Fruit fly (Drosophila melanogaster) S2 (cell line): ENCODE data around the gene Act79B.

Experiments used
- CG8478 ChIP-seq: fragments of >200 bp; optimal IDR thresholded peaks from 2 replicates; lab custom pipeline; 2018
- CTCF ChIP-seq, 2 experiments: fragments of >200 bp; optimal IDR thresholded peaks; 2 replicates each; lab custom pipeline; 2018

Act79B gene

dm6 chr3L:21984910-21985309, at the start of gene Act79B:
TSS of gene Act79B (plus strand) at chr3L:21985210.
- no peak for TF ChIP-seq CG8478 (lab: Kevin White, UChicago)
- no peak for TF ChIP-seq CTCF (optimal IDR thresholded peaks at IDR 0.05; lab: Kevin White, UChicago)

dm6 chr3L:21936152-21936551, 48.9 kb upstream of the Act79B start:
- TF ChIP-seq CG8478 (lab: Kevin White, UChicago) (no peak), CTCF (optimal IDR thresholded peaks at IDR 0.05; lab: Kevin White, UChicago) (no peak)

- TF ChIP-seq CG8478 (lab: Kevin White, UChicago): no peak
- no peak for TF ChIP-seq CTCF (optimal IDR thresholded peaks at IDR 0.05; lab: Kevin White, UChicago)
Measured at dm6 chr3L:21941615-21942259, 43.3 kb upstream of the Act79B start, which contains the start of the genes PolH and CG14562. TSS of gene PolH (minus strand) at chr3L:21941812. TSS of gene CG14562 (plus strand) at chr3L:21942221.

- no peak for TF ChIP-seq CG8478 (lab: Kevin White, UChicago)
- peak; percentile 75 to 84 for TF ChIP-seq CTCF (optimal IDR thresholded peaks at IDR 0.05; lab: Kevin White, UChicago)
Measured at dm6 chr3L:21953028-21954016, 31.7 kb upstream of the Act79B start.

dm6 chr3L:21954474-21955321, 30.3 kb upstream of the Act79B start, which contains the start of gene CG7458:
TSS of gene CG7458 (plus strand) at chr3L:21955110.
- TF ChIP-seq CG8478 (lab: Kevin White, UChicago) (no peak), CTCF (optimal IDR thresholded peaks at IDR 0.05; lab: Kevin White, UChicago) (no peak)

dm6 chr3L:21961892-21962518, 23.0 kb upstream of the Act79B start, which contains the start of gene Chs2:
TSS of gene Chs2 (plus strand) at chr3L:21962401.
- TF ChIP-seq CTCF (optimal IDR thresholded peaks at IDR 0.05; lab: Kevin White, UChicago) (no peak), CG8478 (lab: Kevin White, UChicago) (no peak)

- TF ChIP-seq CTCF (optimal IDR thresholded peaks at IDR 0.05; lab: Kevin White, UChicago) (no peak), CG8478 (lab: Kevin White, UChicago) (no peak)
Measured at dm6 chr3L:21963293-21963692, 21.7 kb upstream of the Act79B start.

dm6 chr3L:21971735-21972134, 13.3 kb upstream of the Act79B start, which contains the start of gene P5CS:
TSS of gene P5CS (plus strand) at chr3L:21972002.
- TF ChIP-seq CTCF (optimal IDR thresholded peaks at IDR 0.05; lab: Kevin White, UChicago) (no peak), CG8478 (lab: Kevin White, UChicago) (no peak)

- TF ChIP-seq CG8478 (lab: Kevin White, UChicago) (no peak), CTCF (optimal IDR thresholded peaks at IDR 0.05; lab: Kevin White, UChicago) (no peak)
Measured at dm6 chr3L:21972162-21973022, 12.6 kb upstream of the Act79B start.

- TF ChIP-seq CG8478 (lab: Kevin White, UChicago): no peak
- TF ChIP-seq CTCF (optimal IDR thresholded peaks at IDR 0.05; lab: Kevin White, UChicago): no peak
Measured at dm6 chr3L:21973640-21974039, 11.4 kb upstream of the Act79B start.

dm6 chr3L:21979789-21980188, 5.2 kb upstream of the Act79B start:
- TF ChIP-seq CTCF (optimal IDR thresholded peaks at IDR 0.05; lab: Kevin White, UChicago): no peak
- no peak for TF ChIP-seq CG8478 (lab: Kevin White, UChicago)

- TF ChIP-seq CTCF (optimal IDR thresholded peaks at IDR 0.05; lab: Kevin White, UChicago): no peak
- TF ChIP-seq CG8478 (lab: Kevin White, UChicago): no peak
Measured at dm6 chr3L:21994000-21994399, 9.0 kb downstream of the Act79B start.

- TF ChIP-seq CG8478 (lab: Kevin White, UChicago) (no peak), CTCF (optimal IDR thresholded peaks at IDR 0.05; lab: Kevin White, UChicago) (no peak)
Measured at dm6 chr3L:22006107-22006506, 21.1 kb downstream of the Act79B start.
